Worm (Caenorhabditis elegans): ENCODE data around the gene C27C12.1.

C27C12.1 gene

ce11 chrX:14900487-14900886 lies 46.9 kb upstream of the C27C12.1 start:
- no peak for TF ChIP-seq nhr-23 (tag; optimal IDR thresholded peaks at IDR 0.05)
- no peak for TF ChIP-seq gmeb-1 (tag; optimal IDR thresholded peaks at IDR 0.05)
- TF ChIP-seq nhr-25 (tag; optimal IDR thresholded peaks at IDR 0.05): no peak
- no peak for TF ChIP-seq ama-1 (optimal IDR thresholded peaks at IDR 0.05)
- no peak for TF ChIP-seq mdl-1 (tag; optimal IDR thresholded peaks at IDR 0.05)
- TF ChIP-seq unc-39 (tag; optimal IDR thresholded peaks at IDR 0.05): no peak

- no peak for TF ChIP-seq mbf-1 (tag; optimal IDR thresholded peaks at IDR 0.05)
- no peak for TF ChIP-seq sem-4 (tag; optimal IDR thresholded peaks at IDR 0.05)
- no peak for TF ChIP-seq nhr-10 (tag; optimal IDR thresholded peaks at IDR 0.05)
- TF ChIP-seq ceh-82 (tag; optimal IDR thresholded peaks at IDR 0.05): no peak
- no peak for TF ChIP-seq peb-1 (tag; optimal IDR thresholded peaks at IDR 0.05)
- TF ChIP-seq unc-39 (tag; optimal IDR thresholded peaks at IDR 0.05): no peak
- TF ChIP-seq elt-1 (tag; optimal IDR thresholded peaks at IDR 0.05): no peak
- no peak for TF ChIP-seq F13H6.1 (tag; optimal IDR thresholded peaks at IDR 0.05)
- no peak for TF ChIP-seq fos-1 (tag; optimal IDR thresholded peaks at IDR 0.05)
Observed at ce11 chrX:14898205-14898604, 44.6 kb upstream of the C27C12.1 start, which contains the start of gene lips-8. Gene lips-8 (plus strand): TSS chrX:14898505.

ce11 chrX:14897192-14897591 lies 43.6 kb upstream of the C27C12.1 start:
- TF ChIP-seq F13H6.1 (tag; optimal IDR thresholded peaks at IDR 0.05): no peak
- no peak for TF ChIP-seq lsy-2 (tag; optimal IDR thresholded peaks at IDR 0.05)
- no peak for TF ChIP-seq nhr-129 (tag; optimal IDR thresholded peaks at IDR 0.05)
- TF ChIP-seq nhr-6 (tag; optimal IDR thresholded peaks at IDR 0.05): no peak
- TF ChIP-seq ztf-11 (tag; optimal IDR thresholded peaks at IDR 0.05): no peak
- no peak for TF ChIP-seq aly-2 (tag; optimal IDR thresholded peaks at IDR 0.05)
- no peak for TF ChIP-seq ztf-4 (tag; optimal IDR thresholded peaks at IDR 0.05)

- no peak for TF ChIP-seq mdl-1 (tag; optimal IDR thresholded peaks at IDR 0.05)
- TF ChIP-seq egl-27 (tag; optimal IDR thresholded peaks at IDR 0.05): no peak
- no peak for TF ChIP-seq lin-39 (tag; optimal IDR thresholded peaks at IDR 0.05)
- TF ChIP-seq Y55F3AM.14 (GFP tag; optimal IDR thresholded peaks at IDR 0.05): no peak
- TF ChIP-seq ztf-1 (GFP tag; conservative IDR thresholded peaks at IDR 0.05): no peak
- TF ChIP-seq alr-1 (tag; optimal IDR thresholded peaks at IDR 0.05): no peak
- TF ChIP-seq aly-2 (tag; optimal IDR thresholded peaks at IDR 0.05): no peak
- no peak for TF ChIP-seq ama-1 (optimal IDR thresholded peaks at IDR 0.05)
Observed at ce11 chrX:14894845-14895244, 41.3 kb upstream of the C27C12.1 start, which contains the start of gene nac-1. Gene nac-1 (plus strand): TSS chrX:14895145.

- TF ChIP-seq nhr-10 (tag; optimal IDR thresholded peaks at IDR 0.05) (no peak), nhr-25 (tag; optimal IDR thresholded peaks at IDR 0.05) (peak; percentile 67), ztf-11 (tag; optimal IDR thresholded peaks at IDR 0.05) (no peak), zag-1 (tag; optimal IDR thresholded peaks at IDR 0.05) (no peak), unc-39 (tag; optimal IDR thresholded peaks at IDR 0.05) (no peak), nhr-77 (tag; optimal IDR thresholded peaks at IDR 0.05) (no peak), alr-1 (tag; optimal IDR thresholded peaks at IDR 0.05) (no peak), ztf-4 (tag; optimal IDR thresholded peaks at IDR 0.05) (no peak), F13H6.1 (tag; optimal IDR thresholded peaks at IDR 0.05) (no peak), Y55F3AM.14 (GFP tag; optimal IDR thresholded peaks at IDR 0.05) (no peak), lin-11 (tag; optimal IDR thresholded peaks at IDR 0.05) (no peak), sma-9 (GFP tag; optimal IDR thresholded peaks at IDR 0.05) (peak; percentile 86), sma-9 (tag; optimal IDR thresholded peaks at IDR 0.05) (no peak), R02D3.7 (tag; optimal IDR thresholded peaks at IDR 0.05) (no peak), blmp-1 (tag; optimal IDR thresholded peaks at IDR 0.05; ENCODE audit: insufficient read depth) (peak; percentile 76), gmeb-1 (tag; optimal IDR thresholded peaks at IDR 0.05) (peak; percentile 8), mbf-1 (tag; optimal IDR thresholded peaks at IDR 0.05) (no peak), egl-27 (tag; optimal IDR thresholded peaks at IDR 0.05) (no peak), crh-2 (tag; optimal IDR thresholded peaks at IDR 0.05) (peak; percentile 39), elt-3 (tag; optimal IDR thresholded peaks at IDR 0.05) (no peak), lin-13 (GFP tag; optimal IDR thresholded peaks at IDR 0.05) (no peak), ztf-1 (GFP tag; conservative IDR thresholded peaks at IDR 0.05) (no peak), mab-5 (tag; optimal IDR thresholded peaks at IDR 0.05) (no peak), nhr-129 (tag; optimal IDR thresholded peaks at IDR 0.05) (no peak), nhr-11 (tag; optimal IDR thresholded peaks at IDR 0.05) (no peak), dmd-4 (tag; optimal IDR thresholded peaks at IDR 0.05) (no peak), snpc-4 (tag; optimal IDR thresholded peaks at IDR 0.05) (no peak), aly-2 (tag; optimal IDR thresholded peaks at IDR 0.05) (no peak), ZK546.5 (tag; optimal IDR thresholded peaks at IDR 0.05) (no peak), lsy-2 (tag; optimal IDR thresholded peaks at IDR 0.05) (no peak), nhr-23 (tag; optimal IDR thresholded peaks at IDR 0.05) (no peak), ceh-16 (tag; optimal IDR thresholded peaks at IDR 0.05) (no peak), ama-1 (optimal IDR thresholded peaks at IDR 0.05) (no peak), ceh-82 (tag; optimal IDR thresholded peaks at IDR 0.05) (no peak), nhr-237 (tag; optimal IDR thresholded peaks at IDR 0.05) (no peak), sma-3 (GFP tag; optimal IDR thresholded peaks at IDR 0.05) (peak; percentile 71), unc-62 (GFP tag; optimal IDR thresholded peaks at IDR 0.05) (no peak), elt-1 (tag; optimal IDR thresholded peaks at IDR 0.05) (no peak)
Observed at ce11 chrX:14894380-14894779, 40.8 kb upstream of the C27C12.1 start.
